Worm (Caenorhabditis elegans) whole organism, L1 larva: ENCODE results near the gene rpb-11.

ENCODE experiments used
- blmp-1 ChIP-seq: fragments of 150-350 bp; optimal IDR thresholded peaks from 2 replicates; lab custom pipeline; 2014; ENCODE audit warnings: missing biosample characterization, missing genetic modification characterization
- ceh-63 ChIP-seq: fragments of 200-800 bp; sonication (Bioruptor generic); optimal IDR thresholded peaks from 2 replicates; lab custom pipeline; 2018; ENCODE audit warnings: mild to moderate bottlenecking, missing genetic modification characterization, missing compliant biosample characterization
- ceh-8 ChIP-seq: fragments of 200-800 bp; sonication (Bioruptor generic); optimal IDR thresholded peaks from 2 replicates; lab custom pipeline; 2018; ENCODE audit warnings: mild to moderate bottlenecking, missing genetic modification characterization, moderate library complexity, missing compliant biosample characterization
- dpl-1 ChIP-seq, 3 experiments: fragments of 150-350 bp in 2 of 3; sonication (generic microtip) in 1 of 3; optimal IDR thresholded peaks; 2 replicates each; lab custom pipeline; 2014 to 2017; ENCODE audit warnings: missing biosample characterization in 3 of 3, missing genetic modification characterization in 3 of 3, missing genetic modification reagents in 3 of 3
- dsc-1 ChIP-seq: sonication (generic microtip); optimal IDR thresholded peaks from 2 replicates; lab custom pipeline; 2016; ENCODE audit warnings: mild to moderate bottlenecking, missing genetic modification characterization, missing compliant biosample characterization
- efl-1 ChIP-seq, 4 experiments: fragments of 150-350 bp; optimal IDR thresholded peaks in 3 of 4; peaks in 1 of 4; 1 replicate in 1 of 4; 2 replicates in 3 of 4; lab custom pipeline; 2014; ENCODE audit warnings: missing biosample characterization in 2 of 4, missing genetic modification characterization in 2 of 4, missing genetic modification reagents in 2 of 4
- egl-13 ChIP-seq: sonication (generic microtip); optimal IDR thresholded peaks from 2 replicates; lab custom pipeline; 2016; ENCODE audit warnings: missing genotype, missing genetic modification reagents, missing genetic modification characterization, missing compliant biosample characterization
- elt-2 ChIP-seq: sonication (generic microtip); optimal IDR thresholded peaks from 2 replicates; lab custom pipeline; 2016; ENCODE audit warnings: missing genetic modification characterization, mild to moderate bottlenecking, inconsistent platforms, missing compliant biosample characterization, missing genetic modification reagents
- elt-3 ChIP-seq, 6 experiments: fragments of 150-350 bp in 1 of 6; sonication (generic microtip); optimal IDR thresholded peaks; 2 replicates each; lab custom pipeline; 2017 to 2018; ENCODE audit warnings: missing biosample characterization in 6 of 6, missing genetic modification characterization in 6 of 6, inconsistent platforms in 1 of 6
- fos-1 ChIP-seq: fragments of 150-350 bp; optimal IDR thresholded peaks from 2 replicates; lab custom pipeline; 2014; ENCODE audit warnings: missing biosample characterization, missing genetic modification characterization
- hlh-17 ChIP-seq: fragments of 200-800 bp; sonication (Bioruptor generic); optimal IDR thresholded peaks from 2 replicates; lab custom pipeline; 2018; ENCODE audit warnings: missing genetic modification characterization, mild to moderate bottlenecking, missing compliant biosample characterization, moderate library complexity, borderline replicate concordance
- hpl-2 ChIP-seq: fragments of 150-350 bp; optimal IDR thresholded peaks from 2 replicates; lab custom pipeline; 2014; ENCODE audit warnings: missing biosample characterization, missing genetic modification reagents, missing genetic modification characterization
- irx-1 ChIP-seq: sonication (generic microtip); optimal IDR thresholded peaks from 2 replicates; lab custom pipeline; 2016; ENCODE audit warnings: missing genetic modification characterization, missing compliant biosample characterization
- lin-14 ChIP-seq: fragments of 200-800 bp; sonication (Bioruptor generic); optimal IDR thresholded peaks from 2 replicates; lab custom pipeline; 2018; ENCODE audit warnings: mild to moderate bottlenecking, missing genetic modification characterization, moderate library complexity, missing compliant biosample characterization
- lin-35 ChIP-seq, 2 experiments: fragments of 150-350 bp; optimal IDR thresholded peaks; 2 replicates each; lab custom pipeline; 2014; ENCODE audit warnings: missing biosample characterization in 2 of 2, missing genetic modification characterization in 2 of 2, missing genetic modification reagents in 2 of 2
- lin-39 ChIP-seq: fragments of 150-350 bp; optimal IDR thresholded peaks from 2 replicates; lab custom pipeline; 2014; ENCODE audit warnings: missing biosample characterization, missing genetic modification reagents, missing genetic modification characterization
- lir-3 ChIP-seq: sonication (generic microtip); optimal IDR thresholded peaks from 2 replicates; lab custom pipeline; 2016; ENCODE audit warnings: mild to moderate bottlenecking, missing genetic modification characterization, moderate library complexity, missing compliant biosample characterization; ENCODE audit not compliant: poor library complexity
- mab-9 ChIP-seq: fragments of 200-800 bp; sonication (Bioruptor generic); IDR thresholded peaks from 2 replicates; pipeline ENCODE4 v1.3.6; 2022; ENCODE audit warnings: missing genetic modification reagents, missing genetic modification characterization, missing compliant biosample characterization
- mdl-1 ChIP-seq, 2 experiments: fragments of 150-350 bp; optimal IDR thresholded peaks; 2 replicates each; lab custom pipeline; 2014 to 2017; ENCODE audit warnings: missing biosample characterization in 2 of 2, missing genetic modification characterization in 2 of 2, inconsistent platforms in 1 of 2
- mef-2 ChIP-seq: fragments of 150-350 bp; optimal IDR thresholded peaks from 2 replicates; lab custom pipeline; 2014; ENCODE audit warnings: missing biosample characterization, missing genetic modification characterization
- nhr-11 ChIP-seq: fragments of 150-350 bp; optimal IDR thresholded peaks from 2 replicates; lab custom pipeline; 2014; ENCODE audit warnings: missing biosample characterization, missing genetic modification characterization
- nhr-76 ChIP-seq: sonication (generic microtip); optimal IDR thresholded peaks from 2 replicates; lab custom pipeline; 2017; ENCODE audit warnings: missing biosample characterization, missing genetic modification characterization
- nhr-77 ChIP-seq: fragments of 150-350 bp; optimal IDR thresholded peaks from 2 replicates; lab custom pipeline; 2014; ENCODE audit warnings: missing biosample characterization, missing genetic modification characterization
- nhr-85 ChIP-seq: sonication (generic microtip); peaks from one replicate; lab custom pipeline; 2016; ENCODE audit warnings: missing genetic modification characterization, inconsistent platforms, missing compliant biosample characterization
- nhr-90 ChIP-seq: sonication (generic microtip); optimal IDR thresholded peaks from 2 replicates; lab custom pipeline; 2016; ENCODE audit warnings: mild to moderate bottlenecking, missing genetic modification characterization, missing compliant biosample characterization; ENCODE audit not compliant: poor library complexity
- pqm-1 ChIP-seq: sonication (generic microtip); optimal IDR thresholded peaks from 3 replicates; lab custom pipeline; 2017; ENCODE audit warnings: missing biosample characterization, missing genetic modification characterization
- rnt-1 ChIP-seq: sonication (generic microtip); optimal IDR thresholded peaks from 2 replicates; lab custom pipeline; 2016; ENCODE audit warnings: mild to moderate bottlenecking, missing genetic modification characterization, moderate library complexity, missing compliant biosample characterization
- skn-1 ChIP-seq: fragments of 150-350 bp; optimal IDR thresholded peaks from 2 replicates; lab custom pipeline; 2014; ENCODE audit warnings: missing biosample characterization, missing genetic modification characterization
- snpc-4 ChIP-seq: fragments of 150-350 bp; optimal IDR thresholded peaks from 2 replicates; lab custom pipeline; 2014; ENCODE audit warnings: missing biosample characterization, missing genetic modification characterization
- snu-23 ChIP-seq: sonication (generic microtip); optimal IDR thresholded peaks from 2 replicates; lab custom pipeline; 2016; ENCODE audit warnings: missing genetic modification characterization, missing compliant biosample characterization
- sup-37 ChIP-seq: fragments of 200-800 bp; sonication (Bioruptor generic); optimal IDR thresholded peaks from 2 replicates; lab custom pipeline; 2018; ENCODE audit warnings: mild to moderate bottlenecking, missing genetic modification characterization, missing compliant biosample characterization
- swsn-7 ChIP-seq: sonication (generic microtip); optimal IDR thresholded peaks from 2 replicates; lab custom pipeline; 2016; ENCODE audit warnings: missing genetic modification characterization, missing compliant biosample characterization
- unc-30 ChIP-seq: sonication (generic microtip); optimal IDR thresholded peaks from 2 replicates; lab custom pipeline; 2017; ENCODE audit warnings: missing biosample characterization, missing genetic modification characterization
- unc-62 ChIP-seq: fragments of 150-350 bp; optimal IDR thresholded peaks from 2 replicates; lab custom pipeline; 2014; ENCODE audit warnings: missing biosample characterization, missing genetic modification reagents, missing genetic modification characterization
- vab-15 ChIP-seq: sonication (generic microtip); optimal IDR thresholded peaks from 2 replicates; lab custom pipeline; 2017; ENCODE audit warnings: missing genotype, mild to moderate bottlenecking, missing genetic modification characterization, missing compliant biosample characterization
- xbp-1 ChIP-seq: sonication (generic microtip); optimal IDR thresholded peaks from 2 replicates; lab custom pipeline; 2016; ENCODE audit warnings: missing genetic modification characterization, missing compliant biosample characterization
- zag-1 ChIP-seq: fragments of 150-350 bp; optimal IDR thresholded peaks from 2 replicates; lab custom pipeline; 2014; ENCODE audit warnings: missing biosample characterization, missing genetic modification characterization
- ztf-11 ChIP-seq, 2 experiments: sonication (generic microtip); optimal IDR thresholded peaks; 2 replicates each; lab custom pipeline; 2016 to 2017; ENCODE audit warnings: missing genetic modification characterization in 2 of 2, missing biosample characterization in 1 of 2, missing compliant biosample characterization in 1 of 2
- ztf-4 ChIP-seq: fragments of 150-350 bp; optimal IDR thresholded peaks from 2 replicates; lab custom pipeline; 2014; ENCODE audit warnings: missing biosample characterization, missing genetic modification characterization

The rpb-11 gene

ce11 chrII:14040204-14040842, 19.6 kb upstream of the rpb-11 start (continued):
- TF ChIP-seq ceh-63 (GFP tag; lab: Kevin White, UChicago) (no peak), mab-9 (GFP tag; lab: Robert Waterston, UW) (peak; percentile 46; the same call in 1 of the 2 replicates), ceh-8 (GFP tag; lab: Kevin White, UChicago) (peak; percentile 36), lin-35 (GFP tag; optimal IDR thresholded peaks at IDR 0.05; lab: Kevin White, UChicago) (peak; percentile 52 to 79), dpl-1 (GFP tag; optimal IDR thresholded peaks at IDR 0.05; lab: Kevin White, UChicago) (peak; percentile 52 to 60 (median 57)), sup-37 (GFP tag; lab: Kevin White, UChicago) (peak; percentile 87), hlh-17 (no peak), rnt-1 (peak; percentile 85), zag-1 (tag; lab: Kevin White, UChicago) (peak; percentile 54), elt-3 (tag; optimal IDR thresholded peaks at IDR 0.05; lab: Kevin White, UChicago) (peak in 3 of 6 experiments; percentile 54 to 85 (median 77)), nhr-76 (tag; lab: Kevin White, UChicago) (no peak), mef-2 (tag; lab: Kevin White, UChicago) (peak; percentile 85), xbp-1 (tag; lab: Kevin White, UChicago) (peak; percentile 83), ztf-11 (tag; optimal IDR thresholded peaks at IDR 0.05; lab: Kevin White, UChicago) (peak in 1 of 2 experiments; percentile 66), irx-1 (tag; lab: Kevin White, UChicago) (peak; percentile 85), nhr-11 (peak; percentile 87), fos-1 (tag; lab: Kevin White, UChicago) (peak; percentile 54), skn-1 (tag; lab: Kevin White, UChicago) (peak; percentile 83), nhr-90 (tag; lab: Kevin White, UChicago) (peak; percentile 83), lin-39 (peak; percentile 72), unc-62 (no peak), snpc-4 (peak; percentile 78), vab-15 (tag; lab: Kevin White, UChicago) (no peak), egl-13 (tag; lab: Kevin White, UChicago) (peak; percentile 92), efl-1 (optimal IDR thresholded peaks at IDR 0.05; lab: Kevin White, UChicago) (peak; percentile 77 to 88), efl-1 (GFP tag; optimal IDR thresholded peaks at IDR 0.05 in 1 of 2; lab: Kevin White, UChicago) (peak; percentile 49 to 95), ztf-4 (tag; lab: Kevin White, UChicago) (peak; percentile 79), swsn-7 (peak; percentile 93), mdl-1 (tag; optimal IDR thresholded peaks at IDR 0.05; lab: Kevin White, UChicago) (peak; percentile 77 to 97)

ce11 chrII:14042836-14043604, 16.9 kb upstream of the rpb-11 start:
- no peak for TF ChIP-seq efl-1 (optimal IDR thresholded peaks at IDR 0.05; lab: Kevin White, UChicago)
- no peak for TF ChIP-seq efl-1 (GFP tag; optimal IDR thresholded peaks at IDR 0.05 in 1 of 2; lab: Kevin White, UChicago)
- peak in 1 of 6 experiments; percentile 5 for TF ChIP-seq elt-3 (tag; optimal IDR thresholded peaks at IDR 0.05; lab: Kevin White, UChicago)
- TF ChIP-seq ztf-4 (tag; lab: Kevin White, UChicago): no peak
- TF ChIP-seq pqm-1: no peak
- TF ChIP-seq swsn-7: peak; percentile 2
- peak; percentile 25 for TF ChIP-seq snu-23 (GFP tag; lab: Kevin White, UChicago)
- TF ChIP-seq nhr-76 (tag; lab: Kevin White, UChicago): no peak
- TF ChIP-seq dpl-1 (GFP tag; optimal IDR thresholded peaks at IDR 0.05; lab: Kevin White, UChicago): peak in 1 of 3 experiments; percentile 3
- peak; percentile 42 for TF ChIP-seq elt-2 (tag; lab: Kevin White, UChicago)
- TF ChIP-seq nhr-77 (tag; lab: Kevin White, UChicago): peak; percentile 52
- peak in 1 of 2 experiments; percentile 1 for TF ChIP-seq lin-35 (GFP tag; optimal IDR thresholded peaks at IDR 0.05; lab: Kevin White, UChicago)
- peak; percentile 73 for TF ChIP-seq nhr-85 (tag; lab: Kevin White, UChicago)
- TF ChIP-seq hpl-2 (GFP tag; lab: Kevin White, UChicago): no peak
- peak; percentile 55 for TF ChIP-seq lin-14 (GFP tag; lab: Kevin White, UChicago)
- peak; percentile 61 for TF ChIP-seq blmp-1 (tag; lab: Kevin White, UChicago)
- no peak for TF ChIP-seq lir-3 (tag; lab: Kevin White, UChicago)
- no peak for TF ChIP-seq hlh-17
- TF ChIP-seq irx-1 (tag; lab: Kevin White, UChicago): peak; percentile 41
- TF ChIP-seq nhr-90 (tag; lab: Kevin White, UChicago): no peak
- no peak for TF ChIP-seq unc-30 (tag; lab: Kevin White, UChicago)
- TF ChIP-seq dsc-1 (tag; lab: Kevin White, UChicago): no peak
- TF ChIP-seq snpc-4: no peak
